Fruit fly (Drosophila melanogaster): ENCODE measurements around the gene CG12983.

CG12983 gene

DNA sequence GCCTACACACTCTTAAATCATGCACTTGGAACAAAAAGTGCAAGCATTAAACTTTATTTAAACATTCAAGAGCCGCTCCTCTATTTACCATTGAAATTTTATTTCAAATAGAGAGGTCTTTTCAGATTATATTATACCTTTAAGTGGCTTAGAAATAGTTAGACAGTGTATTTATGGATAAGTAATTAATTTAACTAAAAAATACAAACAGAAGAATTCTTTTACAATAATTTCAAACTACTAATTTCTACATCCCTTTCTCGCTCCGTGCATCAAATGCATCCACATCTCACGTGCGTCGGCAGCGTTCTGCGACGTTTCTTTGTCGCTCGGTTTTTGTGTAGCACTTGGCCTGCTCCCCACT lies 16.4 kb downstream of the CG12983 start (continued):
- TF ChIP-seq CG13424 (tag; optimal IDR thresholded peaks at IDR 0.05) (peak; percentile 82), grn (GFP tag; optimal IDR thresholded peaks at IDR 0.05) (no peak), CG32772 (GFP tag; IDR thresholded peaks at IDR 0.05) (peak; percentile 39; the same call in 1 of the 2 replicates), CG12659 (GFP tag; optimal IDR thresholded peaks at IDR 0.05) (peak; percentile 31), disco-r (GFP tag; optimal IDR thresholded peaks at IDR 0.05) (no peak), sob (GFP tag; IDR thresholded peaks at IDR 0.05) (no peak), CG3995 (GFP tag; optimal IDR thresholded peaks at IDR 0.05) (no peak), CG17612 (GFP tag; IDR thresholded peaks at IDR 0.05) (no peak), GATAe (GFP tag; conservative IDR thresholded peaks at IDR 0.05) (no peak), ro (GFP tag; IDR thresholded peaks at IDR 0.05) (peak; percentile 32; the same call in 1 of the 2 replicates), her (GFP tag; optimal IDR thresholded peaks at IDR 0.05) (no peak), cato (GFP tag; optimal IDR thresholded peaks at IDR 0.05; ENCODE audit: borderline replicate concordance) (peak; percentile 6), vfl (GFP tag; optimal IDR thresholded peaks at IDR 0.05) (no peak), CG8765 (GFP tag; IDR thresholded peaks at IDR 0.05) (no peak), Sin3A (optimal IDR thresholded peaks at IDR 0.05) (no peak), CG9727 (GFP tag; optimal IDR thresholded peaks at IDR 0.05) (peak; percentile 49), CG12942 (GFP tag; optimal IDR thresholded peaks at IDR 0.05) (peak; percentile 0), CG9797 (GFP tag; optimal IDR thresholded peaks at IDR 0.05) (no peak), salm (tag; optimal IDR thresholded peaks at IDR 0.05) (peak; percentile 28), CG6813 (GFP tag; optimal IDR thresholded peaks at IDR 0.05) (no peak), CG3407 (GFP tag; optimal IDR thresholded peaks at IDR 0.05) (peak; percentile 77), CG9609 (GFP tag; optimal IDR thresholded peaks at IDR 0.05) (peak; percentile 0), scrt (GFP tag; optimal IDR thresholded peaks at IDR 0.05) (peak; percentile 0), Sox102F (GFP tag; optimal IDR thresholded peaks at IDR 0.05) (peak; percentile 79), Dbx (GFP tag; IDR thresholded peaks at IDR 0.05) (no peak), CG15601 (tag; optimal IDR thresholded peaks at IDR 0.05) (peak; percentile 85), BEAF-32 (GFP tag; optimal IDR thresholded peaks at IDR 0.05) (no peak), nom (GFP tag; optimal IDR thresholded peaks at IDR 0.05) (peak; percentile 79), CG30431 (GFP tag; optimal IDR thresholded peaks at IDR 0.05) (peak; percentile 49), ATbp (GFP tag; optimal IDR thresholded peaks at IDR 0.05) (peak; percentile 73), CG10267 (tag; optimal IDR thresholded peaks at IDR 0.05) (peak; percentile 69), zfh2 (GFP tag; optimal IDR thresholded peaks at IDR 0.05) (no peak), cg (GFP tag; optimal IDR thresholded peaks at IDR 0.05) (no peak), CG3281 (GFP tag; optimal IDR thresholded peaks at IDR 0.05) (no peak), CG10979 (tag; optimal IDR thresholded peaks at IDR 0.05) (peak; percentile 88), chn (GFP tag; optimal IDR thresholded peaks at IDR 0.05) (peak; percentile 2), Ets65A (GFP tag) (peak; percentile 14), cwo (GFP tag; optimal IDR thresholded peaks at IDR 0.05) (peak; percentile 30), Poxn (GFP tag; IDR thresholded peaks at IDR 0.05) (no peak), CG18764 (GFP tag; optimal IDR thresholded peaks at IDR 0.05) (no peak), CG14860 (GFP tag; IDR thresholded peaks at IDR 0.05; ENCODE audit: partially characterized antibody) (no peak), CG10147 (GFP tag; optimal IDR thresholded peaks at IDR 0.05) (no peak), ttk (GFP tag; IDR thresholded peaks at IDR 0.05) (peak; percentile 64), pzg (GFP tag; optimal IDR thresholded peaks at IDR 0.05) (no peak), unpg (GFP tag; optimal IDR thresholded peaks at IDR 0.05) (peak; percentile 72), CG7745 (tag; optimal IDR thresholded peaks at IDR 0.05) (no peak), gem (tag; optimal IDR thresholded peaks at IDR 0.05) (peak; percentile 88), CG10321 (GFP tag; IDR thresholded peaks at IDR 0.05) (no peak), CG10462 (GFP tag; optimal IDR thresholded peaks at IDR 0.05) (peak; percentile 28), unc-4 (GFP tag; IDR thresholded peaks at IDR 0.05; ENCODE audit: partially characterized antibody) (no peak), CG7963 (GFP tag; IDR thresholded peaks at IDR 0.05; ENCODE audit: partially characterized antibody) (no peak)
